Worm (Caenorhabditis elegans) whole organism, mixed stage, embryonic: ENCODE measurements around the gene F26F2.13.

Experiments used
- bed-3 ChIP-seq: fragments of 200-800 bp; sonication (Bioruptor generic); optimal IDR thresholded peaks from 3 replicates; lab custom pipeline; 2018; ENCODE audit warnings: mild to moderate bottlenecking, missing genetic modification characterization, moderate library complexity, missing compliant biosample characterization
- ceh-39 ChIP-seq: fragments of 150-350 bp; optimal IDR thresholded peaks from 2 replicates; lab custom pipeline; 2014; ENCODE audit warnings: missing biosample characterization, missing genetic modification characterization
- ceh-43 ChIP-seq: fragments of 200-800 bp; sonication (Bioruptor generic); optimal IDR thresholded peaks from 2 replicates; lab custom pipeline; 2018; ENCODE audit warnings: mild to moderate bottlenecking, missing genetic modification characterization, moderate library complexity, missing compliant biosample characterization
- ceh-83 ChIP-seq: fragments of 200-800 bp; sonication (Bioruptor generic); optimal IDR thresholded peaks from 2 replicates; lab custom pipeline; 2018; ENCODE audit warnings: mild to moderate bottlenecking, missing genetic modification characterization, missing compliant biosample characterization
- ces-1 ChIP-seq: fragments of 150-350 bp; optimal IDR thresholded peaks from 2 replicates; lab custom pipeline; 2014; ENCODE audit warnings: missing biosample characterization, missing genetic modification reagents, missing genetic modification characterization
- cnd-1 ChIP-seq: fragments of 200-800 bp; sonication (Bioruptor generic); optimal IDR thresholded peaks from 2 replicates; lab custom pipeline; 2018; ENCODE audit warnings: mild to moderate bottlenecking, missing genetic modification characterization, missing compliant biosample characterization
- elt-1 ChIP-seq: sonication (generic microtip); optimal IDR thresholded peaks from 2 replicates; lab custom pipeline; 2017; ENCODE audit warnings: missing genetic modification characterization, mild to moderate bottlenecking, missing compliant biosample characterization, antibody characterized with exemption, moderate library complexity, borderline replicate concordance; ENCODE audit not compliant: insufficient read depth
- elt-3 ChIP-seq: fragments of 150-350 bp; optimal IDR thresholded peaks from 2 replicates; lab custom pipeline; 2014; ENCODE audit warnings: missing biosample characterization, missing genetic modification characterization
- flh-1 ChIP-seq: fragments of 200-800 bp; sonication (Bioruptor generic); optimal IDR thresholded peaks from 2 replicates; lab custom pipeline; 2018; ENCODE audit warnings: mild to moderate bottlenecking, missing genetic modification characterization, moderate library complexity, missing compliant biosample characterization
- ham-2 ChIP-seq: fragments of 200-800 bp; sonication (Bioruptor generic); optimal IDR thresholded peaks from 2 replicates; lab custom pipeline; 2018; ENCODE audit warnings: mild to moderate bottlenecking, missing genetic modification characterization, missing compliant biosample characterization
- hlh-1 ChIP-seq: fragments of 150-350 bp; optimal IDR thresholded peaks from 2 replicates; lab custom pipeline; 2014; ENCODE audit warnings: missing biosample characterization, missing genetic modification reagents, missing genetic modification characterization
- lin-13 ChIP-seq: fragments of 150-350 bp; optimal IDR thresholded peaks from 2 replicates; lab custom pipeline; 2014; ENCODE audit warnings: missing biosample characterization, missing genetic modification characterization
- lin-32 ChIP-seq: fragments of 200-800 bp; sonication (Bioruptor generic); optimal IDR thresholded peaks from 2 replicates; lab custom pipeline; 2018; ENCODE audit warnings: mild to moderate bottlenecking, missing genetic modification characterization, missing compliant biosample characterization
- lsy-2 ChIP-seq: fragments of 150-350 bp; optimal IDR thresholded peaks from 2 replicates; lab custom pipeline; 2014; ENCODE audit warnings: missing biosample characterization, missing genetic modification characterization
- mab-5 ChIP-seq: fragments of 150-350 bp; optimal IDR thresholded peaks from 2 replicates; lab custom pipeline; 2014; ENCODE audit warnings: missing biosample characterization, missing genetic modification characterization
- mep-1 ChIP-seq: fragments of 150-350 bp; optimal IDR thresholded peaks from 2 replicates; lab custom pipeline; 2017; ENCODE audit warnings: missing biosample characterization, missing genetic modification reagents, missing genetic modification characterization, inconsistent platforms
- mls-2 ChIP-seq: sonication (generic microtip); optimal IDR thresholded peaks from 2 replicates; lab custom pipeline; 2016; ENCODE audit warnings: mild to moderate bottlenecking, missing genetic modification characterization, moderate library complexity, missing compliant biosample characterization
- nhr-2 ChIP-seq: fragments of 150-350 bp; optimal IDR thresholded peaks from 2 replicates; lab custom pipeline; 2014; ENCODE audit warnings: missing biosample characterization, missing genetic modification characterization
- nhr-28 ChIP-seq: fragments of 150-350 bp; optimal IDR thresholded peaks from 2 replicates; lab custom pipeline; 2014; ENCODE audit warnings: missing biosample characterization, missing genetic modification characterization
- nhr-76 ChIP-seq: sonication (generic microtip); optimal IDR thresholded peaks from 2 replicates; lab custom pipeline; 2017; ENCODE audit warnings: missing biosample characterization, missing genetic modification characterization
- pha-4 ChIP-seq: fragments of 150-350 bp; optimal IDR thresholded peaks from 2 replicates; lab custom pipeline; 2018; ENCODE audit warnings: missing biosample characterization, missing genetic modification reagents, missing genetic modification characterization
- sem-2 ChIP-seq: fragments of 200-800 bp; sonication (Bioruptor generic); optimal IDR thresholded peaks from 2 replicates; lab custom pipeline; 2018; ENCODE audit warnings: mild to moderate bottlenecking, missing genetic modification characterization, missing compliant biosample characterization
- snpc-4 ChIP-seq: fragments of 150-350 bp; optimal IDR thresholded peaks from 2 replicates; lab custom pipeline; 2014; ENCODE audit warnings: missing biosample characterization, missing genetic modification characterization
- sptf-1 ChIP-seq: sonication (generic microtip); optimal IDR thresholded peaks from 2 replicates; lab custom pipeline; 2017; ENCODE audit warnings: mild to moderate bottlenecking, missing genetic modification characterization, moderate library complexity, missing compliant biosample characterization
- unc-120 ChIP-seq: sonication (generic microtip); optimal IDR thresholded peaks from 2 replicates; lab custom pipeline; 2017; ENCODE audit warnings: missing genetic modification characterization, missing compliant biosample characterization; ENCODE audit not compliant: poor library complexity, severe bottlenecking
- unc-39 ChIP-seq: fragments of 150-350 bp; optimal IDR thresholded peaks from 2 replicates; lab custom pipeline; 2014; ENCODE audit warnings: missing biosample characterization, missing genetic modification characterization
- unc-62 ChIP-seq: fragments of 150-350 bp; optimal IDR thresholded peaks from 2 replicates; lab custom pipeline; 2014; ENCODE audit warnings: missing biosample characterization, missing genetic modification reagents, missing genetic modification characterization
- zip-8 ChIP-seq: fragments of 150-350 bp; optimal IDR thresholded peaks from 2 replicates; lab custom pipeline; 2014; ENCODE audit warnings: missing biosample characterization, missing genetic modification characterization
- ztf-11 ChIP-seq: fragments of 150-350 bp; optimal IDR thresholded peaks from 2 replicates; lab custom pipeline; 2014; ENCODE audit warnings: missing biosample characterization, missing genetic modification characterization

F26F2.13 gene

DNA sequence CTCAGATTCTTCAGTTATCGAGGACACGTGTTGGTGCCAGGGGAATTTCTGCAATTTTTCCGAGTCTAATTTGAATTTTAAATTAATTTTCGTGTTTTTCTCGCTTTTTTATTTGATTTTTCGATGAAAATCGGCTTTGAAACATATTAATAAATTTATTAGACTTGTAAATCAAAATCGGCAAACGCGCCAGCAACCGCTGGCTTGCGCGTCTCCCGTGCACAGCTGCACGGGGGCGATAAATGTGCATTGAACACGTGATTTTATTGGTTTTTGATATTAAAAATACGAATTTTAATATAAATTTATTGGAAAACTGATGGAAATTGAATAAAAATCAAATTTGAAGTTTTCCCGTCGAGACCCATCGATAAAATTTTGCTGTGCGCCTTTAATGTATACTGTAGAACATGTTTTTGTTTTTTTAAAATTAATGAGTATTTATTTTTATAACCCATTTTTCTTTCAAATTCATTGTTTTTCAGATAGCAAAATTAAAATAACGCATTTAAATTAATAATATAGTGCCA is 16.4 kb downstream of the F26F2.13 start, which contains the start of gene F26F2.7 (continued):
- TF ChIP-seq ztf-11 (tag; lab: Kevin White, UChicago) (no peak), unc-62 (GFP tag; lab: Kevin White, UChicago) (no peak), mab-5 (tag; lab: Kevin White, UChicago) (peak; percentile 45), ham-2 (GFP tag; lab: Kevin White, UChicago) (no peak), elt-1 (tag; lab: Kevin White, UChicago) (no peak), lin-13 (tag; lab: Kevin White, UChicago) (peak; percentile 70)

ce11 chrV:20594746-20595145 is 30.6 kb downstream of the F26F2.13 start, which contains the start of gene F26F2.10:
TSS of gene F26F2.10 (minus strand) at chrV:20594846.
- TF ChIP-seq flh-1 (GFP tag; lab: Kevin White, UChicago) (no peak), ztf-11 (tag; lab: Kevin White, UChicago) (no peak), lin-13 (tag; lab: Kevin White, UChicago) (no peak), unc-120 (tag; lab: Kevin White, UChicago) (no peak), zip-8 (no peak), mep-1 (tag; lab: Kevin White, UChicago) (no peak), lin-32 (GFP tag; lab: Kevin White, UChicago) (no peak), ham-2 (GFP tag; lab: Kevin White, UChicago) (no peak), cnd-1 (tag; lab: Kevin White, UChicago) (no peak), lsy-2 (no peak), mls-2 (tag; lab: Kevin White, UChicago) (no peak), unc-62 (GFP tag; lab: Kevin White, UChicago) (no peak), pha-4 (tag; lab: Kevin White, UChicago) (no peak)

- TF ChIP-seq sptf-1 (tag; lab: Kevin White, UChicago): no peak
These were observed 31.5 kb downstream of the F26F2.13 start, which contains the start of gene F26F2.11 for ce11 chrV:20595653-20596052. TSS of gene F26F2.11 (minus strand) at chrV:20595753.

DNA sequence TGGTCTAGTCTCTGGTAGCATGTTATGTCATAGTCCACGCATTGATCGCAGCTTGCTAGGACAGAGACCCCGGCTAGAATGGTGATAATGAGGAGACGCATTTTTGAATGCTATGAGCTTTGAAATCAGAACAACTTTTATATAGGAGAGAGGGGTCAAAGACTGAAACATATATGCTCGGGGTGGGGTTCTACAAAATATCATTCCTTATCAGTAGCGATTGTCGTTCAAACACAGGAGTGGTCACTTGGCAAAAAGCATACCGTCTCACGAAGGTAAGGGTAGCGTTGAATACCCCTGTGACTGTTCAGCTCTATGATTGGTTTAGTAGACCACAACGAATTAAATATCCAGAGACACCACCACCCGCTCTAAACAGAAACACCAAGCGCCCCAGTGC is 32.9 kb downstream of the F26F2.13 start, which contains the start of gene F46B3.1:
Gene F46B3.1 (minus strand): TSS at position 101 of the 400 bp plus-strand sequence.
- TF ChIP-seq elt-3 (no peak), mep-1 (tag; lab: Kevin White, UChicago) (no peak)

DNA sequence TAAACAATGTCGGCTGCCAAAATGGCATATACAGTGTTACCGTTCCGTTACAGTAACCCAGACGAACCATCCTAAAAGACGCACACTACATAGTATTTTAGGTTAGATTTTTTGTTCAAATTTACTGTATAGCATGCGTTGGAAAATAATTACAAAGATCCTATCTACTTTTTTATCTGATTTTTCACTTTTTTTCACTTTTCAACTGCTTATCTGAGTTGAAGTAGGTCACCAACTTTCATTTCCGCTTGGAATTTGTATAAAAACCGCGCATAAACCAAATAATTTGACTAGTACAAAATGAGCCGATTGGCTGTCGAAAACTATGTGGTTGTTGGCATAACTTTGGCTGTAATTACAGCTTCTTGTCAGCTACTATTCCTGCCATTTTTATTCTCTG is 35.6 kb downstream of the F26F2.13 start, which contains the start of gene col-163:
Gene col-163 (plus strand): TSS at position 301 of the 400 bp plus-strand sequence.
- TF ChIP-seq mls-2 (tag; lab: Kevin White, UChicago): no peak
- TF ChIP-seq ceh-39 (tag; lab: Kevin White, UChicago): no peak
- TF ChIP-seq ces-1: no peak
- TF ChIP-seq nhr-28 (tag; lab: Kevin White, UChicago): no peak
- no peak for TF ChIP-seq pha-4 (tag; lab: Kevin White, UChicago)
- TF ChIP-seq elt-1 (tag; lab: Kevin White, UChicago): no peak
- TF ChIP-seq ham-2 (GFP tag; lab: Kevin White, UChicago): no peak
- TF ChIP-seq ceh-83 (GFP tag; lab: Kevin White, UChicago): no peak
- TF ChIP-seq unc-39 (tag; lab: Kevin White, UChicago): no peak
- TF ChIP-seq ceh-43 (GFP tag; lab: Kevin White, UChicago): no peak
- no peak for TF ChIP-seq nhr-2 (tag; lab: Kevin White, UChicago)
- TF ChIP-seq zip-8: no peak
- TF ChIP-seq mep-1 (tag; lab: Kevin White, UChicago): no peak
- no peak for TF ChIP-seq bed-3
- no peak for TF ChIP-seq nhr-76
- no peak for TF ChIP-seq sem-2 (GFP tag; lab: Kevin White, UChicago)
- TF ChIP-seq cnd-1 (tag; lab: Kevin White, UChicago): no peak
- no peak for TF ChIP-seq unc-120 (tag; lab: Kevin White, UChicago)
- TF ChIP-seq hlh-1 (tag; lab: Kevin White, UChicago): no peak
- TF ChIP-seq flh-1 (GFP tag; lab: Kevin White, UChicago): no peak
- TF ChIP-seq, all 35 proteins: peak for 0

- TF ChIP-seq unc-120 (tag; lab: Kevin White, UChicago): no peak
- no peak for TF ChIP-seq zip-8
- TF ChIP-seq flh-1 (GFP tag; lab: Kevin White, UChicago): no peak
- TF ChIP-seq ces-1: no peak
- no peak for TF ChIP-seq ceh-43 (GFP tag; lab: Kevin White, UChicago)
- TF ChIP-seq snpc-4 (tag; lab: Kevin White, UChicago): no peak
These were observed 36.5 kb downstream of the F26F2.13 start for ce11 chrV:20600704-20601103.
